Worm (Caenorhabditis elegans): ENCODE data around the gene galt-1.

ce11 chrV:5919887-5920286, 10.8 kb upstream of the galt-1 start, which contains the start of gene C04E6.12:
- TF ChIP-seq pes-1 (GFP tag; IDR thresholded peaks at IDR 0.05) (no peak), aly-1 (tag; optimal IDR thresholded peaks at IDR 0.05) (no peak), flt-1 (GFP tag; IDR thresholded peaks at IDR 0.05) (no peak), hmbx-1 (tag; optimal IDR thresholded peaks at IDR 0.05) (no peak), hnd-1 (tag; optimal IDR thresholded peaks at IDR 0.05) (no peak), tbx-11 (GFP tag; IDR thresholded peaks at IDR 0.05) (no peak), ama-1 (optimal IDR thresholded peaks at IDR 0.05) (no peak), scrt-1 (GFP tag; IDR thresholded peaks at IDR 0.05) (no peak), hmg-4 (GFP tag; optimal IDR thresholded peaks at IDR 0.05) (no peak), tra-4 (tag; optimal IDR thresholded peaks at IDR 0.05) (no peak), tbx-37 (GFP tag; conservative IDR thresholded peaks at IDR 0.05) (no peak), ceh-36 (tag; optimal IDR thresholded peaks at IDR 0.05) (no peak), ceh-13 (GFP tag; optimal IDR thresholded peaks at IDR 0.05) (no peak), ets-7 (tag; optimal IDR thresholded peaks at IDR 0.05) (no peak)
